Worm (Caenorhabditis elegans) whole organism, L4/young adult: Measurements from ENCODE around the gene W04E12.7.

ENCODE experiments used
- W03F9.2 ChIP-seq: fragments of 150-350 bp; optimal IDR thresholded peaks from 2 replicates; lab custom pipeline; 2014; ENCODE audit warnings: missing biosample characterization, missing genetic modification characterization
- dao-5 ChIP-seq: sonication (generic microtip); optimal IDR thresholded peaks from 2 replicates; lab custom pipeline; 2016; ENCODE audit warnings: missing genotype, missing genetic modification characterization, moderate library complexity, missing compliant biosample characterization
- him-1 ChIP-seq: sonication (generic microtip); optimal IDR thresholded peaks from 2 replicates; lab custom pipeline; 2016; ENCODE audit warnings: missing genotype, missing genetic modification reagents, missing genetic modification characterization, missing compliant biosample characterization

W04E12.7 gene

DNA sequence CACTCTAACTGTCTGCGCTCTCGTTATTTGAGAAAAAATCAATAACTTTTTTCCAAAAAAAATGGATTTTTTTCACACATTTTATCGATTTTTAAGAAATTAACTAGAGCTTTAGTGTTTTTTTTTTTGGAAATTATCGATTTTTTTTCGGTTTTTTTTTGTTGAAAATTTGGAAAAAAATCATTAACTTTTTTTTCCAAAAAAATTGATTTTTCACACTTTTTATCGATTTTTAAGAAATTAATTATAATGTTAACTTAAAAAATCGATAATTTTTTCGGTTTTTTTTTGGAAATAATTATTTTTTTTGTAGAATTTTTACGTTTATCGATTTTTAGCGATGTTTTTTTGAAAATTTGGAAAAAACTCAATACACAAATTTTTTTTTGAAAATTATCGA lies 6.9 kb upstream of the W04E12.7 start:
- TF ChIP-seq him-1 (tag; lab: Kevin White, UChicago) (no peak), dao-5 (tag; lab: Kevin White, UChicago) (no peak), W03F9.2 (tag; lab: Kevin White, UChicago) (no peak)

DNA sequence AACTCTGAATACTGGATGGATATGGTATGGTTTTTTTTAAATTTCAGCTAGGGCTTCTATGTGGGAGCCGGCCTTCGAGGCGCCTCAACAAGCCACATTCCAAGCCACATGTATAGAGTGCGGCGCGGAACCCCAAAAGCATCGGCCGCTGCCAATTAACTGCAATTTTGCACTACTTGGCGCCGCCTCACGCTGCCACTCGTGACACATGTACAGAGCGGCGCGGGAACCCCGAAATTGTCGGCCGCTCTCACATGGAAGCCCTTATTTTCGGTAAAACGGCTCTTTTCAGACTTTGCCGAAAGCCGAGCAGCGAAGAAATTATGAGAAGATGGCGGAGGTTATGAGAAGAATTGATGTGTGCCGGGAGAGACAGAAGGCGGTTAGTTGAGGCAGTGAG lies 6.4 kb upstream of the W04E12.7 start:
- TF ChIP-seq dao-5 (tag; lab: Kevin White, UChicago) (no peak), W03F9.2 (tag; lab: Kevin White, UChicago) (no peak), him-1 (tag; lab: Kevin White, UChicago) (no peak)

DNA sequence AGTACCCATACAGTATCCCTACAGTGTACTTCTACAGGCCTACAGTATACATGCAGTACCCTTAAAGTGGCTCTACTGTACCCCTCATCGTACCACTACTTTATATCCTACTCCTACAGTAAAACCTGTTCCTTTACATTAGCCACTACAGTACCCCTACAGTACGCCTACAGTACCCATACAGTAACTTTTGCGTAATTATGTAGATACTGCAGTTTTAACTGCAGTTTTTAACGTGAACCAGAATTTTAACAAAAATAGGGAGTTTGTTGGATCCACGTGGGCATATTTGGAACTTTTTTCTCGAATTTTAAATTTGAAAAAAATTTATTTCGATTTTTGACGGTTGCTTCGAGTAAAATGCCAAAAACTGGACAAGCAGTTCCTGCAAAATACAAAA lies 5.9 kb upstream of the W04E12.7 start, which contains the start of gene W04E12.4:
W04E12.4 (plus strand) TSS at position 301 of the 400 bp plus-strand sequence.
- no peak for TF ChIP-seq dao-5 (tag; lab: Kevin White, UChicago)
- TF ChIP-seq him-1 (tag; lab: Kevin White, UChicago), result no peak
- TF ChIP-seq W03F9.2 (tag; lab: Kevin White, UChicago), result no peak

DNA sequence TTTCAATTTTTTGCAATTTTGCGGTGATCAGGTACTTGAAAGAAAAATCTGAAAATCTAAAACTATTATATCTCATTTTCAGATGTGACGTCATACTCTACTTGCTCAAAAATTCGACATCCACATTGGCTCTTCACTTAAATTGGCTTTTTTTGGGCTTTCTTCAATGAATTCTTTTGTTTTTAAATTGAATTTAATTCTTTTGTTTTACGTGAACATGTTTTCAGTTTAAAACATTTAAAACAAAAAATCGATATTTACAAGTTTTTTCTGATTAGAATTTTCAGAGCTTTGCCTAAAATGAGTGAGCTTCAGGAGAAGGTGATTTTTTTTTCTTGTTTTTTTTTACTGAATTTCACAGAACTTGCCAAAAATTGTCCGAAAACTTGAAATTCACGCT lies 4.3 kb upstream of the W04E12.7 start, which contains the start of gene W04E12.3:
W04E12.3 (plus strand) TSS at position 301 of the 400 bp plus-strand sequence.
- no peak for TF ChIP-seq dao-5 (tag; lab: Kevin White, UChicago)
- TF ChIP-seq him-1 (tag; lab: Kevin White, UChicago), result no peak
- no peak for TF ChIP-seq W03F9.2 (tag; lab: Kevin White, UChicago)

DNA sequence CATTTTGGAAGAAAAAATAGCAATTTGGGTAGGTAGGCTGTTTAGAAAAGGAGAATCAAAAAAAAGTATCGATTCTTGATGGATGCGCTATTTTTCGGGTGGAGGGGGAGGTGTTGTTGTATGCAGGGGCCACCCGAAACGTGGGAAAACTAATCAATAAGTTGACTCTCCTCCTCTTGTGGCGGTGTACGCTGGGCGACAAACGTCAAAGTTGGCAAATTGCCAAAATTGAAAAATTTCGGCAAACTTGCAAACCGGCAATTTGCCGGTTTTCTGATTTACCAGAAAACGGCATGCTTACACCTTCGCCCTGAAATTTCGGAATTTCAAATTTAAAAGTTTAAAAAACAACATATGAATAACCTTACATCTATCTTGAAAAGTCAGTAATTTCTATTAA lies 3.7 kb upstream of the W04E12.7 start, which contains the start of gene W04E12.2:
W04E12.2 (minus strand) TSS at position 101 of the 400 bp plus-strand sequence.
- TF ChIP-seq W03F9.2 (tag; lab: Kevin White, UChicago), result no peak

DNA sequence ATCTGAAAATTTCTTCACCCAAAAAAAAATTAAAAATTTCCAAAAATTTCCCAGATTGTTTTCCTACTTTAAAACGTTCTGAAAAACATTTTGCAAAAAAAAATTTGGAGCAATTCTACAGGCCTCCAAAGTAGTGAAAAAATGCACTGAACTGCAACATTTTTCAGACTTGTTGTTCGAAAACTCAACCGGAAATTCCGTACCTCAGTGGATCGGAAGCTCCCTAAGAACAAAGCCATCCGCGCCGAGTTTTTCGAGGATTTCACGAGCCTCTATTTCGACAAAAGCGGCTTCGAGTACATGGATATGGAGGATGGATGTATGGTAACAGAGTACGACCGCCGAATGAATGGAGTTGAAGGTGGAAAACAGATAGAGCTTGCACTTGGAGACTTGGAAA lies 759 bp upstream of the W04E12.7 start, which contains the start of gene fbxa-131:
fbxa-131 (plus strand) TSS at position 301 of the 400 bp plus-strand sequence.
- TF ChIP-seq W03F9.2 (tag; lab: Kevin White, UChicago) (no peak), him-1 (tag; lab: Kevin White, UChicago) (no peak), dao-5 (tag; lab: Kevin White, UChicago) (no peak)

DNA sequence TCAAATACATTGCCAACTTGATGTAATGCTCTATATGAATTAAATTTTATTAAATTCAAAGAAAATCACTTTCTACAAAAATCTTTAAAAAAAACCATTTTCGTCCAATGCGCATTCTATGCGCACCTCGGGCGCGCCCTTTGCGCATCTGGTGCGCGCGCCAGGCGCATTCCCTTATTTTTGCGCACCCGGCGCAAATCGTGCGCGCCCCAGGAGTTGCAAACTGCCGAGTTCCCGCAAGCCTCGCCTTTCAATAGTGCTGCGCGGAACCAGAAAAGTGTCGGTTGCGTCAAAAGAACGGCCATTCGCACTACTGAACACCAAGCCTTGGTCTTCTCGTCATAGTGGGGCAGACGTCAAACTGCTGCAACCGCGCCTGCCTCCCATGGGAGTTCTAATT lies 3.6 kb downstream of the W04E12.7 start:
- TF ChIP-seq him-1 (tag; lab: Kevin White, UChicago) (no peak), W03F9.2 (tag; lab: Kevin White, UChicago) (no peak), dao-5 (tag; lab: Kevin White, UChicago) (no peak)

DNA sequence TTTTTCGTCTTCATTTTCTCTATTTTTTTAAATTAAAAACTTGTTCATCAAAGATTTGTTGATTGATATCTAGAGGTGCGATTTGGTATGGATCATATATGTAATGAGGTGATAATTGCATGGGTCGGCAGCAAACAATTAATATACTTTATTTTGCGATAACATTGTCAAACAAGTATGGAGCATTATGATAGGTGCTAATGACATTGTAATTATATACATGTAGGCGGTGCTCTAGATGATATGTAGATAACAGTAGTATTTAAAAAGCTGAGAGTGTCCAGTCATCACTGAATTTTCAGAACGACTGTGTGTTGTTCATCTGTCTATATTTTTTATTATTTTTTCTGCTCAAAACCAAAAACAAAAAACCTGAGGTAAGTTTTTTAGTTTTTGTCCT lies 7.1 kb downstream of the W04E12.7 start, which contains the start of gene Y116F11A.1:
Y116F11A.1 (plus strand) TSS at position 301 of the 400 bp plus-strand sequence.
- TF ChIP-seq W03F9.2 (tag; lab: Kevin White, UChicago) (no peak), dao-5 (tag; lab: Kevin White, UChicago) (no peak), him-1 (tag; lab: Kevin White, UChicago) (no peak)

DNA sequence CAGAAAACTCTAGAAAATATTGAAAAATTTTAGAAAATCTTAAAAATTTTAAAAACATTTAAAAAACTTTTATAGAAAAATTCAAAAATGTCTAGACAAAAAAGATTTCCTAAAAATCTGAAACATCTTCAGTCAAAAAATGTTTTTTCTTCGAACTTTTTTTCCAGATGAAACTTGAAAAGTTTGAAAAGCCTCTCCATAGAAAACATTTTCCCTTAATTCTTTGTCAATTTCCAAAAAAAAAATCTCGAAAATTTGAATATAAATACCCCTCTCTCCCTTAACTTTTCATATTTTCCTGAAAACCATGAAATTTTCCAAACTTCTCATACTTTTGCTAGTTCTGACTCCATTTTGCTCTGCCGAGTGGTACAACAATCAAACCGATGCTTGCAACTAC lies 8.6 kb downstream of the W04E12.7 start, which contains the start of gene Y116F11A.3:
Y116F11A.3 (plus strand) TSS at position 301 of the 400 bp plus-strand sequence.
- TF ChIP-seq him-1 (tag; lab: Kevin White, UChicago) (no peak), W03F9.2 (tag; lab: Kevin White, UChicago) (no peak), dao-5 (tag; lab: Kevin White, UChicago) (no peak)

DNA sequence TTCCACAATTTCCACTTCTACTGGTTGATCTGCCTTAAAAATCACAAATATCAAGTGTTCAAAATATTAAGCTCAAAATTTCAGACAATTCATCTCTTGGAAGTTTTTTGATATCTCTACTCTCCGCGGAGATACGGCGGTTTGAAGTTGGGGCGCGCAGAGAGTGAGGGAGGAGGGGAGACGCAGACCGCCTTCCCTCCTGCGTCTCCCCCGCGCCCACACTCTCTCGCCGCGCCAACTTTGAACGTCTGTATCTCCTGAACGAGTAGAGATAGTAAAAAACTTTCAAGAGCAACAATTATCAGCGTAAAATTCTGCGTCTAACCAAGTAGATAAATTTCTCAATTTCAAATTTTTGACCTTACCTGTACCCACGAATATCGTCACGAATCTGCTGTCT lies 9.4 kb downstream of the W04E12.7 start:
- TF ChIP-seq him-1 (tag; lab: Kevin White, UChicago) (no peak), W03F9.2 (tag; lab: Kevin White, UChicago) (no peak), dao-5 (tag; lab: Kevin White, UChicago) (no peak)

DNA sequence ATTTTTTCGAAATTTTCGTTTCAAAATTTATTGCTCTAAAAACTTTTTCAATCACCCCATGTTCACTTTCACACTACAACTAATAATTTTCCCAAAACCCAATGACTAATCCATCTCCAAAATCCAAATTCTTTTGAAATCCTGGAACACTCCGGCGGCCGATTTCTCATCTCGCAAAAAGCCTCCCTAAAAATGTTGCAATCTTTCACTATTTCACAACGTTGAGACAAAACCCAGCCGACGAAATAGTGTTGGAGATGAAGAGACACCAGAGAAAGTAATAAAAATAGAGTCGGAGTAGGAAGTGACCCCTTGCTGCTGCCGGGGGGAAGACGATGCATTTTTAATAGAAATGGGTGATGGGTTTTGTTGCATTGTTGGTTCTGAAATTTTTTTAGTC lies 12.8 kb downstream of the W04E12.7 start:
- TF ChIP-seq W03F9.2 (tag; lab: Kevin White, UChicago) (no peak), dao-5 (tag; lab: Kevin White, UChicago) (no peak), him-1 (tag; lab: Kevin White, UChicago) (no peak)

DNA sequence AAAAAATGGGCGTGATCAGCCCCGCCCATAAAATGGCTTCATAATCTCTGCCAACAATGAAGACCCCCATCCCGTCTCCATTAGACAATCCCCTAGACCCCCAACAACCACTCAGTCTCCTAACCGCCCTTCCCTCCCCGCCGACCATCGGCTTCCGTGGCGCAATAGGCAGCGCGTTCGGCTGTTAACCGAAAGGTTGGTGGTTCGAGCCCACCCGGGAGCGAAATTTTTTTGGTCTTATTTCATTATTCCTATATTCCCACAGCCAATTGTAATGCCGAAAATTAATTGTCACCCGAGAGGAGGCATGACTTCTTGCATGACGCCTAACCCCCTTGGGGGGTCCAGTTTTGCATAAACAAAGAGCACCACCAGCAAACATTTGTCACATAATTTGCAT lies 14.5 kb downstream of the W04E12.7 start:
- no peak for TF ChIP-seq dao-5 (tag; lab: Kevin White, UChicago)
- TF ChIP-seq him-1 (tag; lab: Kevin White, UChicago), result no peak
- no peak for TF ChIP-seq W03F9.2 (tag; lab: Kevin White, UChicago)

DNA sequence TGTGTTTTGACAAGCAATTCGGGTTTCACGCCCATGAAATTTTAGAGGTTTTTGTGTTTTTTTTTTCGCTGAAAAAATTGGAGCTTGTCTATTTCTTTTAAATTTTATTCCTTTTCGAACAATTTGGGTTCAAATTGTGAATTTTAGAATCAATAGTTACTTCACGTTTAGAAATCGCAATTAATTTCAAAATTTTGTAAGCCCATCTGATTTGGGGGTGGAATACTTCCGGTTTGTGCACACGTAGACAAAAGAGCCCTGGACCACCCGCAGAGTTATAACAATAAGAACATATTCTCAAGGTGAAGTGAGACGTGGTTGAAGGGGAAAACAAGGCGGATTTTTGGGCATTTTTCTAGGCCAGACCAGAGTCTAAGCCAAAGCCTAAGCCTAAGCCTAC lies 18.1 kb downstream of the W04E12.7 start, which contains the start of gene Y116F11A.6:
Y116F11A.6 (plus strand) TSS at position 301 of the 400 bp plus-strand sequence.
- TF ChIP-seq him-1 (tag; lab: Kevin White, UChicago) (no peak), dao-5 (tag; lab: Kevin White, UChicago) (no peak), W03F9.2 (tag; lab: Kevin White, UChicago) (no peak)

DNA sequence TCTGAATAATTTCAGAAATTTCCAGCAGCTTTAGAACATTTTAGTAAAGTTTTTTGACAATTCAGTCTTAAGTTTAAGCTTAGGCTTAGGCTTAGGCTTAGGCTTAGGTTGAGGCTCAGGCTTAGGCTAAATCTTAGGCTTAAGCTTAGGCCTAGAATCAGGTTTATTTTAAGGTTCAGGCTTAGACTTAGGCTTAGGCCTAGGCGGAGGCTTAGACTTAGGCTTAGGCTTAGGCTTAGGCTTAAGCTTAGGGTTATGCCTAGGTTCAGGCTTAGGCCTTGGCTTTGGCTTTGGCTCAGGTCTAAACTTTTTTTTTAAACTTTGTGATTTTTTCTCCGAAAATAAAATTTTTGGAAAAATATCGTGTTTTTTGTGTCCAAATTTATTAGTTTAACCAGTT lies 18.7 kb downstream of the W04E12.7 start:
- TF ChIP-seq him-1 (tag; lab: Kevin White, UChicago) (no peak), dao-5 (tag; lab: Kevin White, UChicago) (no peak), W03F9.2 (tag; lab: Kevin White, UChicago) (no peak)
